Fruit fly (Drosophila melanogaster): ENCODE data around the gene CG42554.

The CG42554 gene

DNA sequence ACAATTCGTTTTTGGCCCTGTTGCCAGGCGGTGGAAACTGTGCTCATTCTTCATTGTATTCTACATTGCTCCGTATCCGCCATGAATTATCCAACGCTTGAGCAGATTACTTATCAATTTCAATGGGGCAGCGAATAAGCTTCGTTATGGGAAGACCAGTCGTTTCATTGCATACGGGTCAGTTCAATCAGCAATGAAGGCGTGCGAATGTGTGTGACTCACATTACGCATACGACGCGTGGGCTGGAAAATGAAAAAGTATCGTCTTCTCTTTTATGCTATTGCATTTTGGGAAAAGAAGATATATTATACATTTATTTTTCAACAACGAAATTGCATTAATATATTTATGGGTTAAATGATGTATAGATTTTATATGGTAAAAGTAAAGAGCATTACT, 49.5 kb downstream of the CG42554 start:
- TF ChIP-seq EcR (GFP tag; optimal IDR thresholded peaks at IDR 0.05) (no peak), CG4496 (GFP tag; IDR thresholded peaks at IDR 0.05) (no peak), CG34367 (tag; optimal IDR thresholded peaks at IDR 0.05) (no peak), Ets98B (GFP tag; IDR thresholded peaks at IDR 0.05) (no peak), CG9948 (tag; optimal IDR thresholded peaks at IDR 0.05) (no peak), CG8159 (tag; optimal IDR thresholded peaks at IDR 0.05) (no peak), Snoo (tag; optimal IDR thresholded peaks at IDR 0.05) (no peak), CG12605 (GFP tag; IDR thresholded peaks at IDR 0.05) (no peak), CG14655 (GFP tag; optimal IDR thresholded peaks at IDR 0.05) (no peak), fd96Ca (GFP tag; IDR thresholded peaks at IDR 0.05) (no peak), CG15710 (tag; optimal IDR thresholded peaks at IDR 0.05) (no peak), CG10348 (GFP tag; IDR thresholded peaks at IDR 0.05) (no peak), rn (GFP tag; IDR thresholded peaks at IDR 0.05) (no peak), D1 (tag; optimal IDR thresholded peaks at IDR 0.05) (no peak), CG32121 (GFP tag; IDR thresholded peaks at IDR 0.05) (no peak), CG8301 (tag; optimal IDR thresholded peaks at IDR 0.05) (no peak), CG17806 (tag; optimal IDR thresholded peaks at IDR 0.05) (no peak), gl (tag; optimal IDR thresholded peaks at IDR 0.05) (no peak), Pif1B (GFP tag; optimal IDR thresholded peaks at IDR 0.05) (no peak), Pif1A (GFP tag; optimal IDR thresholded peaks at IDR 0.05) (no peak)

- TF ChIP-seq Snoo (tag; optimal IDR thresholded peaks at IDR 0.05) (no peak), CG14655 (GFP tag; optimal IDR thresholded peaks at IDR 0.05) (no peak), CG32121 (GFP tag; IDR thresholded peaks at IDR 0.05) (no peak), Pif1B (GFP tag; optimal IDR thresholded peaks at IDR 0.05) (no peak), CG17806 (tag; optimal IDR thresholded peaks at IDR 0.05) (no peak), gl (tag; optimal IDR thresholded peaks at IDR 0.05) (no peak), CG13204 (GFP tag; optimal IDR thresholded peaks at IDR 0.05) (no peak), CG34367 (tag; optimal IDR thresholded peaks at IDR 0.05) (no peak), EcR (GFP tag; optimal IDR thresholded peaks at IDR 0.05) (no peak), CG12605 (GFP tag; IDR thresholded peaks at IDR 0.05) (no peak), CG4496 (GFP tag; IDR thresholded peaks at IDR 0.05) (no peak), CG10348 (GFP tag; IDR thresholded peaks at IDR 0.05) (no peak), fd96Ca (GFP tag; IDR thresholded peaks at IDR 0.05) (no peak), Pif1A (GFP tag; optimal IDR thresholded peaks at IDR 0.05) (no peak), Ets98B (GFP tag; IDR thresholded peaks at IDR 0.05) (no peak), D1 (tag; optimal IDR thresholded peaks at IDR 0.05) (no peak), CG15710 (tag; optimal IDR thresholded peaks at IDR 0.05) (no peak), CG8301 (tag; optimal IDR thresholded peaks at IDR 0.05) (no peak), CG8159 (tag; optimal IDR thresholded peaks at IDR 0.05) (no peak)
These were observed 50.3 kb downstream of the CG42554 start for dm6 chr3L:885624-886257.

Measured in whole organism, pupa.